Fruit fly (Drosophila melanogaster) whole organism, embryonic: Measurements from ENCODE around the gene Plzf.

Experiments
- Atf3 ChIP-seq: fragments of 200-800 bp; sonication (Bioruptor generic); optimal IDR thresholded peaks from 3 replicates; lab custom pipeline; 2016; ENCODE audit warnings: missing biosample characterization, missing genetic modification characterization
- CG10274 ChIP-seq: fragments of 200-800 bp; sonication (Bioruptor generic); optimal IDR thresholded peaks from 3 replicates; lab custom pipeline; 2017; ENCODE audit warnings: missing biosample characterization, mild to moderate bottlenecking, missing genetic modification characterization
- CG10462 ChIP-seq: fragments of 200-800 bp; sonication (Bioruptor generic); optimal IDR thresholded peaks from 2 replicates; lab custom pipeline; 2016; ENCODE audit warnings: missing biosample characterization, missing genetic modification characterization
- CG11398 ChIP-seq: fragments of 200-800 bp; sonication (Bioruptor generic); optimal IDR thresholded peaks from 2 replicates; lab custom pipeline; 2016; ENCODE audit warnings: missing biosample characterization, missing genetic modification characterization
- CG12659 ChIP-seq: fragments of 200-800 bp; sonication (Bioruptor generic); optimal IDR thresholded peaks from 3 replicates; lab custom pipeline; 2017; ENCODE audit warnings: mild to moderate bottlenecking, missing biosample characterization, missing genetic modification reagents, missing genetic modification characterization
- CG14050 ChIP-seq: fragments of 200-800 bp; sonication (Bioruptor generic); IDR thresholded peaks from 3 replicates; pipeline ENCODE4 v1.3.6; 2022; ENCODE audit warnings: missing biosample characterization, missing genetic modification characterization
- CG14441 ChIP-seq: fragments of 200-800 bp; sonication (Bioruptor generic); IDR thresholded peaks from 2 replicates; pipeline ENCODE4 v1.3.6; 2022; ENCODE audit warnings: missing biosample characterization, missing genetic modification characterization
- CG15011 ChIP-seq: fragments of 200-800 bp; sonication (Bioruptor generic); optimal IDR thresholded peaks from 3 replicates; lab custom pipeline; 2018; ENCODE audit warnings: missing biosample characterization, mild to moderate bottlenecking, missing genetic modification characterization
- CG15269 ChIP-seq: fragments of 200-800 bp; sonication (Bioruptor generic); optimal IDR thresholded peaks from 2 replicates; lab custom pipeline; 2018; ENCODE audit warnings: missing biosample characterization, mild to moderate bottlenecking, missing genetic modification characterization, moderate library complexity
- CG1603 ChIP-seq: fragments of 200-800 bp; sonication (Bioruptor generic); optimal IDR thresholded peaks from 2 replicates; lab custom pipeline; 2019; ENCODE audit warnings: missing biosample characterization, mild to moderate bottlenecking, missing genetic modification characterization, moderate library complexity
- CG16815 ChIP-seq: fragments of 200-800 bp; sonication (Bioruptor generic); optimal IDR thresholded peaks from 3 replicates; lab custom pipeline; 2017; ENCODE audit warnings: missing biosample characterization, mild to moderate bottlenecking, missing genetic modification characterization
- CG2116 ChIP-seq: fragments of 200-800 bp; sonication (Bioruptor generic); optimal IDR thresholded peaks from 3 replicates; lab custom pipeline; 2018; ENCODE audit warnings: missing biosample characterization, mild to moderate bottlenecking, missing genetic modification characterization
- CG2712 ChIP-seq: fragments of 200-800 bp; optimal IDR thresholded peaks from 3 replicates; lab custom pipeline; 2019; ENCODE audit warnings: missing biosample characterization, mild to moderate bottlenecking, missing genetic modification characterization, moderate library complexity
- CG31224 ChIP-seq: fragments of 200-800 bp; sonication (Bioruptor generic); IDR thresholded peaks from 2 replicates; pipeline ENCODE4 v1.3.6; 2022; ENCODE audit warnings: missing biosample characterization, missing genetic modification characterization
- CG31388 ChIP-seq: fragments of 200-800 bp; sonication (Bioruptor generic); optimal IDR thresholded peaks from 2 replicates; lab custom pipeline; 2016; ENCODE audit warnings: missing biosample characterization, missing genetic modification characterization
- CG34422 ChIP-seq: fragments of 200-800 bp; sonication (Bioruptor generic); IDR thresholded peaks from 3 replicates; pipeline ENCODE4 v1.3.6; 2022; ENCODE audit warnings: missing biosample characterization, missing genetic modification characterization
- CG3838 ChIP-seq: fragments of 200-800 bp; sonication (Bioruptor generic); optimal IDR thresholded peaks from 3 replicates; lab custom pipeline; 2016; ENCODE audit warnings: missing biosample characterization, missing genetic modification characterization
- CG7928 ChIP-seq: fragments of 200-800 bp; sonication (Bioruptor generic); optimal IDR thresholded peaks from 2 replicates; lab custom pipeline; 2017; ENCODE audit warnings: missing biosample characterization, mild to moderate bottlenecking, missing genetic modification characterization
- CG8359 ChIP-seq: fragments of 200-800 bp; sonication (Bioruptor generic); optimal IDR thresholded peaks from 2 replicates; lab custom pipeline; 2017; ENCODE audit warnings: missing biosample characterization, mild to moderate bottlenecking, missing genetic modification characterization, borderline replicate concordance
- CG8478 ChIP-seq: fragments of >200 bp; optimal IDR thresholded peaks from 2 replicates; lab custom pipeline; 2018
- CG9215 ChIP-seq: fragments of 200-800 bp; sonication (Bioruptor generic); IDR thresholded peaks from 2 replicates; pipeline ENCODE4 v1.3.6; 2022; ENCODE audit warnings: missing biosample characterization, missing genetic modification characterization
- CG9797 ChIP-seq: fragments of 200-800 bp; sonication (Bioruptor generic); optimal IDR thresholded peaks from 3 replicates; lab custom pipeline; 2018; ENCODE audit warnings: missing biosample characterization, mild to moderate bottlenecking, missing genetic modification characterization
- CG9876 ChIP-seq: fragments of 200-800 bp; sonication (Bioruptor generic); optimal IDR thresholded peaks from 2 replicates; lab custom pipeline; 2016; ENCODE audit warnings: missing biosample characterization, missing genetic modification characterization
- CTCF ChIP-seq: fragments of 200-800 bp; sonication (Bioruptor generic); optimal IDR thresholded peaks from 2 replicates; lab custom pipeline; 2017; ENCODE audit warnings: missing biosample characterization, mild to moderate bottlenecking, missing genetic modification characterization, moderate library complexity
- CoRest ChIP-seq: fragments of 200-800 bp; sonication (Bioruptor generic); optimal IDR thresholded peaks from 3 replicates; lab custom pipeline; 2018; ENCODE audit warnings: missing biosample characterization, mild to moderate bottlenecking, missing genetic modification characterization, moderate library complexity
- Eip74EF ChIP-seq, 2 experiments: fragments of 200-800 bp in 1 of 2; fragments of >200 bp in 1 of 2; sonication (Bioruptor generic) in 1 of 2; optimal IDR thresholded peaks; 2 replicates each; lab custom pipeline; 2017 to 2019; ENCODE audit warnings: missing biosample characterization in 2 of 2, missing genetic modification characterization in 2 of 2, mild to moderate bottlenecking in 1 of 2, moderate library complexity in 1 of 2
- GATAe ChIP-seq: fragments of 200-800 bp; sonication (Bioruptor generic); conservative IDR thresholded peaks from 2 replicates; pipeline ENCODE4 v1.3.6; 2022; ENCODE audit warnings: missing biosample characterization, missing genetic modification characterization
- Gsc ChIP-seq: fragments of 200-800 bp; sonication (Bioruptor generic); IDR thresholded peaks from 2 replicates; pipeline ENCODE4 v1.3.6; 2022; ENCODE audit warnings: missing biosample characterization, missing genetic modification characterization
- Med ChIP-seq: fragments of 200-800 bp; sonication (Bioruptor generic); peaks from one replicate; lab custom pipeline; 2016; ENCODE audit warnings: missing biosample characterization, missing genetic modification characterization, mild to moderate bottlenecking, inconsistent platforms, moderate library complexity
- Meics ChIP-seq: fragments of 200-800 bp; sonication (Bioruptor generic); optimal IDR thresholded peaks from 2 replicates; lab custom pipeline; 2017; ENCODE audit warnings: missing biosample characterization, mild to moderate bottlenecking, missing genetic modification characterization
- Myb ChIP-seq: fragments of 200-800 bp; sonication (Bioruptor generic); optimal IDR thresholded peaks from 2 replicates; lab custom pipeline; 2016; ENCODE audit warnings: missing biosample characterization, missing genetic modification characterization
- NfI ChIP-seq: fragments of 200-800 bp; sonication (Bioruptor generic); optimal IDR thresholded peaks from 3 replicates; lab custom pipeline; 2018; ENCODE audit warnings: missing biosample characterization, mild to moderate bottlenecking, missing genetic modification characterization, moderate library complexity
- Poxn ChIP-seq: fragments of 200-800 bp; sonication (Bioruptor generic); IDR thresholded peaks from 2 replicates; pipeline ENCODE4 v1.3.6; 2022; ENCODE audit warnings: missing biosample characterization, missing genetic modification characterization
- Xrp1 ChIP-seq: fragments of 200-800 bp; sonication (Bioruptor generic); IDR thresholded peaks from 2 replicates; pipeline ENCODE4 v1.3.6; 2022; ENCODE audit warnings: missing biosample characterization, missing genetic modification characterization
- al ChIP-seq: fragments of 200-800 bp; sonication (Bioruptor generic); IDR thresholded peaks from 2 replicates; pipeline ENCODE4 v1.3.6; 2022; ENCODE audit warnings: missing biosample characterization, missing genetic modification characterization
- bab2 ChIP-seq: fragments of 200-800 bp; sonication (Bioruptor generic); optimal IDR thresholded peaks from 2 replicates; lab custom pipeline; 2016; ENCODE audit warnings: missing biosample characterization, missing genetic modification characterization
- bigmax ChIP-seq: fragments of 200-800 bp; sonication (Bioruptor generic); optimal IDR thresholded peaks from 2 replicates; lab custom pipeline; 2018; ENCODE audit warnings: missing biosample characterization, mild to moderate bottlenecking, missing genetic modification characterization
- crp ChIP-seq, 2 experiments: fragments of 200-800 bp; sonication (Bioruptor generic); optimal IDR thresholded peaks; 2 replicates in 1 of 2; 3 replicates in 1 of 2; lab custom pipeline; 2017; ENCODE audit warnings: missing biosample characterization in 2 of 2, missing genetic modification characterization in 2 of 2, mild to moderate bottlenecking in 1 of 2, moderate library complexity in 1 of 2
- dysf ChIP-seq: fragments of 200-800 bp; sonication (Bioruptor generic); IDR thresholded peaks from 3 replicates; pipeline ENCODE4 v1.3.6; 2022; ENCODE audit warnings: missing biosample characterization, missing genetic modification characterization
- gcm ChIP-seq: fragments of 200-800 bp; sonication (Bioruptor generic); optimal IDR thresholded peaks from 2 replicates; lab custom pipeline; 2019; ENCODE audit warnings: missing biosample characterization, mild to moderate bottlenecking, missing genetic modification characterization, moderate library complexity
- ind ChIP-seq: fragments of 200-800 bp; sonication (Bioruptor generic); optimal IDR thresholded peaks from 3 replicates; lab custom pipeline; 2016; ENCODE audit warnings: missing biosample characterization, missing genetic modification characterization
- lab ChIP-seq: fragments of 200-800 bp; sonication (Bioruptor generic); optimal IDR thresholded peaks from 3 replicates; lab custom pipeline; 2017; ENCODE audit warnings: missing biosample characterization, missing genetic modification characterization, mild to moderate bottlenecking, moderate library complexity, missing genetic modification reagents
- mld ChIP-seq: fragments of 200-800 bp; sonication (Bioruptor generic); IDR thresholded peaks from 3 replicates; pipeline ENCODE4 v1.3.6; 2022; ENCODE audit warnings: missing biosample characterization, missing genetic modification characterization; ENCODE audit not compliant: partially characterized antibody
- odd ChIP-seq: fragments of 200-800 bp; sonication (Bioruptor generic); optimal IDR thresholded peaks from 2 replicates; lab custom pipeline; 2017; ENCODE audit warnings: missing biosample characterization, mild to moderate bottlenecking, missing genetic modification characterization
- phol ChIP-seq: fragments of 200-800 bp; sonication (Bioruptor generic); optimal IDR thresholded peaks from 3 replicates; lab custom pipeline; 2018; ENCODE audit warnings: missing biosample characterization, mild to moderate bottlenecking, missing genetic modification characterization, moderate library complexity
- ranshi ChIP-seq: fragments of 200-800 bp; sonication (Bioruptor generic); IDR thresholded peaks from 2 replicates; pipeline ENCODE4 v1.3.6; 2022; ENCODE audit warnings: missing biosample characterization, missing genetic modification characterization
- rib ChIP-seq: fragments of 200-800 bp; sonication (Bioruptor generic); IDR thresholded peaks from 2 replicates; pipeline ENCODE4 v1.3.6; 2022; ENCODE audit warnings: missing biosample characterization, missing genetic modification characterization
- sens-2 ChIP-seq: fragments of 200-800 bp; sonication (Bioruptor generic); IDR thresholded peaks from 2 replicates; pipeline ENCODE4 v1.3.6; 2022; ENCODE audit warnings: missing biosample characterization, missing genetic modification characterization
- sima ChIP-seq: fragments of 200-800 bp; sonication (Bioruptor generic); optimal IDR thresholded peaks from 2 replicates; lab custom pipeline; 2016; ENCODE audit warnings: missing biosample characterization, missing genetic modification characterization
- ssp ChIP-seq: fragments of 200-800 bp; sonication (Bioruptor generic); IDR thresholded peaks from 2 replicates; pipeline ENCODE4 v1.3.6; 2022; ENCODE audit warnings: missing biosample characterization, missing genetic modification characterization
- trem ChIP-seq: fragments of 200-800 bp; optimal IDR thresholded peaks from 3 replicates; lab custom pipeline; 2019; ENCODE audit warnings: missing biosample characterization, mild to moderate bottlenecking, missing genetic modification characterization, moderate library complexity
- ttk ChIP-seq: fragments of 200-800 bp; sonication (Bioruptor generic); IDR thresholded peaks from 2 replicates; pipeline ENCODE4 v2.1.2; 2022; ENCODE audit warnings: missing biosample characterization, missing genetic modification characterization
- tx ChIP-seq: fragments of 200-800 bp; sonication (Bioruptor generic); optimal IDR thresholded peaks from 2 replicates; lab custom pipeline; 2016; ENCODE audit warnings: missing biosample characterization, missing genetic modification characterization

Plzf gene

DNA sequence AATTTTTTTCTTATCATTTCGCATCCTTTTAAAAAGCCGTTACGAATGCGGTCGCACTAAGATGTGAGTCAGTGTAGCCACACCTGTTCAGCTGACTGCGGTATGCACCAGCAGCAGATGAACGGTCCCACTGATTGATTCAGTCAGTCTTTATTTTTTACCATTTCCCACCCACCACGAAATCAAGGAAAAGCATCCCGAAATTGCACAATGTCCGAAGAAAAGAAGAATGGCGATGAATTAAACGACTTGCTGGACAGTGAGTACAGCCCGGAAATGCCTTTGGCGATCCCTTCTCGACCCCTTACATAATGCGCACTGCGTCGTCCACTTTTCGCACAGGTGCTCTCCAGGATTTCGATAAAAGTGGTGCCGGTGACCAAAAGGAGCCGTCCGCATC is 44.9 kb upstream of the Plzf start (continued):
- TF ChIP-seq CG1603 (tag; lab: Kevin White, UChicago): peak; percentile 74
- TF ChIP-seq ind (GFP tag; lab: Kevin White, UChicago): no peak
- TF ChIP-seq odd (GFP tag; lab: Kevin White, UChicago): no peak
- TF ChIP-seq Atf3 (GFP tag; lab: Kevin White, UChicago): no peak
- peak; percentile 99 for TF ChIP-seq Myb
- no peak for TF ChIP-seq CG3838 (GFP tag; lab: Kevin White, UChicago)
- no peak for TF ChIP-seq CG9215 (GFP tag; lab: Robert Waterston, UW)
- peak; percentile 53 for TF ChIP-seq Med (GFP tag; lab: Kevin White, UChicago)
- no peak for TF ChIP-seq GATAe (GFP tag; lab: Robert Waterston, UW)
- TF ChIP-seq CG8359 (GFP tag; lab: Kevin White, UChicago): no peak
- no peak for TF ChIP-seq bigmax (GFP tag; lab: Kevin White, UChicago)
- TF ChIP-seq dysf (GFP tag; lab: Robert Waterston, UW): no peak
- TF ChIP-seq CG15011: no peak
- no peak for TF ChIP-seq Gsc
- peak; percentile 7 for TF ChIP-seq NfI (GFP tag; lab: Kevin White, UChicago)
- peak; percentile 50; the same call in 1 of the 3 replicates for TF ChIP-seq CG34422 (GFP tag; lab: Robert Waterston, UW)
- no peak for TF ChIP-seq tx (GFP tag; lab: Kevin White, UChicago)
- peak; percentile 53 for TF ChIP-seq trem (tag; lab: Kevin White, UChicago)
- no peak for TF ChIP-seq CG8478 (lab: Kevin White, UChicago)
- TF ChIP-seq CG15269: no peak
- TF ChIP-seq CG2116: peak; percentile 48
- TF ChIP-seq CG10274 (GFP tag; lab: Kevin White, UChicago): no peak
- TF ChIP-seq CG14441 (GFP tag; lab: Robert Waterston, UW): no peak
- no peak for TF ChIP-seq rib (GFP tag; lab: Robert Waterston, UW)
- no peak for TF ChIP-seq CG14050 (GFP tag; lab: Robert Waterston, UW)
- peak; percentile 43 for TF ChIP-seq ssp (GFP tag; lab: Robert Waterston, UW)
- no peak for TF ChIP-seq Poxn
- no peak for TF ChIP-seq lab (GFP tag; lab: Kevin White, UChicago)
- no peak for TF ChIP-seq CG7928
- TF ChIP-seq Xrp1 (GFP tag; lab: Robert Waterston, UW): no peak
- TF ChIP-seq al (GFP tag; lab: Robert Waterston, UW): no peak
- TF ChIP-seq crp (GFP tag; optimal IDR thresholded peaks at IDR 0.05; lab: Kevin White, UChicago): peak in 1 of 2 experiments; percentile 45
- no peak for TF ChIP-seq CG31388 (GFP tag; lab: Kevin White, UChicago)
- peak; percentile 98 for TF ChIP-seq CG9797 (GFP tag; lab: Kevin White, UChicago)
- TF ChIP-seq ttk (GFP tag; lab: Robert Waterston, UW): no peak
- no peak for TF ChIP-seq sens-2 (GFP tag; lab: Robert Waterston, UW)
- no peak for TF ChIP-seq CG9876 (GFP tag; lab: Kevin White, UChicago)
- TF ChIP-seq phol (tag; lab: Kevin White, UChicago): peak; percentile 42
- TF ChIP-seq CG10462 (GFP tag; lab: Kevin White, UChicago): no peak
- peak; percentile 21 for TF ChIP-seq CTCF
- no peak for TF ChIP-seq gcm (GFP tag; lab: Kevin White, UChicago)
- TF ChIP-seq mld (GFP tag; lab: Robert Waterston, UW): no peak
- no peak for TF ChIP-seq CG31224 (GFP tag; lab: Robert Waterston, UW)
- TF ChIP-seq Eip74EF (GFP tag; optimal IDR thresholded peaks at IDR 0.05; lab: Kevin White, UChicago): no peak
- TF ChIP-seq ranshi: no peak; the same call in 1 of the 2 replicates
- no peak for TF ChIP-seq sima (GFP tag; lab: Kevin White, UChicago)
- TF ChIP-seq Meics (GFP tag; lab: Kevin White, UChicago): no peak
- peak; percentile 48 for TF ChIP-seq CG2712
- TF ChIP-seq CG16815 (GFP tag; lab: Kevin White, UChicago): no peak
- peak; percentile 51 for TF ChIP-seq CG12659 (GFP tag; lab: Kevin White, UChicago)
- no peak for TF ChIP-seq CG11398
- TF ChIP-seq CoRest (tag; lab: Kevin White, UChicago): peak; percentile 56
- no peak for TF ChIP-seq bab2
